Worm (Caenorhabditis elegans): ENCODE data around the gene C17C3.11.

The C17C3.11 gene

ce11 chrII:5547442-5547894 lies 9.8 kb downstream of the C17C3.11 start, which contains the start of gene acdh-2:
acdh-2 (minus strand) TSS chrII:5547492.
- TF ChIP-seq ceh-13 (GFP tag; optimal IDR thresholded peaks at IDR 0.05) (no peak), B0310.2 (tag; optimal IDR thresholded peaks at IDR 0.05) (no peak), F13C5.2 (tag; optimal IDR thresholded peaks at IDR 0.05) (no peak), ets-7 (tag; optimal IDR thresholded peaks at IDR 0.05) (no peak), flt-1 (GFP tag; IDR thresholded peaks at IDR 0.05) (no peak), hmg-4 (GFP tag; optimal IDR thresholded peaks at IDR 0.05) (no peak), hnd-1 (tag; optimal IDR thresholded peaks at IDR 0.05) (no peak), ceh-36 (tag; optimal IDR thresholded peaks at IDR 0.05) (no peak), tra-4 (tag; optimal IDR thresholded peaks at IDR 0.05) (no peak), hmbx-1 (tag; optimal IDR thresholded peaks at IDR 0.05) (no peak), tbx-37 (GFP tag; conservative IDR thresholded peaks at IDR 0.05) (no peak), scrt-1 (GFP tag; IDR thresholded peaks at IDR 0.05) (no peak), sea-1 (GFP tag; conservative IDR thresholded peaks at IDR 0.05) (no peak), aly-1 (tag; optimal IDR thresholded peaks at IDR 0.05) (no peak), pes-1 (GFP tag; IDR thresholded peaks at IDR 0.05) (no peak), ama-1 (optimal IDR thresholded peaks at IDR 0.05) (no peak), tbx-11 (GFP tag; IDR thresholded peaks at IDR 0.05) (no peak)

ce11 chrII:5549746-5550145 lies 12.1 kb downstream of the C17C3.11 start, which contains the start of gene C17C3.6:
C17C3.6 (plus strand) TSS chrII:5550046.
- TF ChIP-seq tbx-11 (GFP tag; IDR thresholded peaks at IDR 0.05) = no peak
- TF ChIP-seq flt-1 (GFP tag; IDR thresholded peaks at IDR 0.05) = no peak
- no peak for TF ChIP-seq scrt-1 (GFP tag; IDR thresholded peaks at IDR 0.05)
- TF ChIP-seq hnd-1 (tag; optimal IDR thresholded peaks at IDR 0.05) = no peak
- TF ChIP-seq aly-1 (tag; optimal IDR thresholded peaks at IDR 0.05) = no peak
- TF ChIP-seq sea-1 (GFP tag; conservative IDR thresholded peaks at IDR 0.05) = no peak
- no peak for TF ChIP-seq ceh-36 (tag; optimal IDR thresholded peaks at IDR 0.05)
- no peak for TF ChIP-seq hmg-4 (GFP tag; optimal IDR thresholded peaks at IDR 0.05)
- no peak for TF ChIP-seq ceh-13 (GFP tag; optimal IDR thresholded peaks at IDR 0.05)
- TF ChIP-seq ets-7 (tag; optimal IDR thresholded peaks at IDR 0.05) = no peak
- no peak for TF ChIP-seq tbx-37 (GFP tag; conservative IDR thresholded peaks at IDR 0.05)
- no peak for TF ChIP-seq B0310.2 (tag; optimal IDR thresholded peaks at IDR 0.05)
- no peak for TF ChIP-seq F13C5.2 (tag; optimal IDR thresholded peaks at IDR 0.05)
- no peak for TF ChIP-seq pes-1 (GFP tag; IDR thresholded peaks at IDR 0.05)
- TF ChIP-seq hmbx-1 (tag; optimal IDR thresholded peaks at IDR 0.05) = no peak

DNA sequence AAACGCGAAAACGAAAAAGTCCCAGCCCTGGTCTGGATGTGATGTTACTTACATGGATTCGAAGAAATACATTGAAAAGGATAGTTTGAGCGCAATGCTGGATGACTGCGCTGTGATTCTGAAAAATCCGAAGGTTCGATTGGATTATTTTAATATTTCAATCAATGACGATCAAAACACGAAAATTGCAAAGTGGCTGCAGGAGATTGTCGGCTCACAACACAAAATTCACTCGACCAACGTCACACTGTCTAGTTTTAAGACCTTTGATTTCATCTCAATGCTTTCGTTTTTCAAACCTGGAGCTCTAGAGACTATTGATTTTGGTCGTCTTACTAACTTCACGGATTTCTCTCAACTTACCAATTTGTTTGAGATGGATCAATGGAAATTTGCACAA lies 13.9 kb downstream of the C17C3.11 start, which contains the start of gene C17C3.5:
Gene C17C3.5 (plus strand): TSS at position 301 of the 400 bp plus-strand sequence.
- TF ChIP-seq sea-1 (GFP tag; conservative IDR thresholded peaks at IDR 0.05) (no peak), F13C5.2 (tag; optimal IDR thresholded peaks at IDR 0.05) (no peak), tra-4 (tag; optimal IDR thresholded peaks at IDR 0.05) (no peak), ceh-36 (tag; optimal IDR thresholded peaks at IDR 0.05) (no peak), hmg-4 (GFP tag; optimal IDR thresholded peaks at IDR 0.05) (no peak), flt-1 (GFP tag; IDR thresholded peaks at IDR 0.05) (no peak), pes-1 (GFP tag; IDR thresholded peaks at IDR 0.05) (no peak), scrt-1 (GFP tag; IDR thresholded peaks at IDR 0.05) (no peak), ets-7 (tag; optimal IDR thresholded peaks at IDR 0.05) (no peak), tbx-11 (GFP tag; IDR thresholded peaks at IDR 0.05) (no peak), aly-1 (tag; optimal IDR thresholded peaks at IDR 0.05) (no peak)

- TF ChIP-seq flt-1 (GFP tag; IDR thresholded peaks at IDR 0.05) (no peak), scrt-1 (GFP tag; IDR thresholded peaks at IDR 0.05) (no peak), tra-4 (tag; optimal IDR thresholded peaks at IDR 0.05) (no peak), aly-1 (tag; optimal IDR thresholded peaks at IDR 0.05) (no peak)
These were observed 15.9 kb downstream of the C17C3.11 start for ce11 chrII:5553531-5553930.

DNA sequence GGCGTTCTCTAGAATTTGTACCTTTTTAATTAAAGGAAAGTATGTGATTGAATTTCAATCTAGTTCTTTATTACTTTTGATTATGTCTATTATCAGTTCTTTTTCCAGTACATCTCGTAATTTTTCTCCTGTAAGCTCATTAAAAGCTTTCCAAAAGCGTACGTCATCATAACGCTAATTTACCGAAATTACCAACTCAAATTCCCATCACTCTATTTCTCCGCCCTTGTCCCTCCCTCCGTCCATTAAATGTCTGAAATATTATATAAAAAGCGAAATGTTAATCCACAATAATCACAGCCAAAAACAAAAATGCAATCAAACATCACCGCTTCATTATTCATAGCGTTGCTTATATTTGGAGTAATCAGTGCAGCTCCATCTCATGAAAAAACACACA lies 16.7 kb downstream of the C17C3.11 start, which contains the start of gene ins-12:
Gene ins-12 (plus strand): TSS at position 301 of the 400 bp plus-strand sequence.
- no peak for TF ChIP-seq tbx-11 (GFP tag; IDR thresholded peaks at IDR 0.05)
- TF ChIP-seq tbx-37 (GFP tag; conservative IDR thresholded peaks at IDR 0.05) = no peak
- no peak for TF ChIP-seq hmg-4 (GFP tag; optimal IDR thresholded peaks at IDR 0.05)
- no peak for TF ChIP-seq F13C5.2 (tag; optimal IDR thresholded peaks at IDR 0.05)
- TF ChIP-seq ets-7 (tag; optimal IDR thresholded peaks at IDR 0.05) = no peak
- TF ChIP-seq hmbx-1 (tag; optimal IDR thresholded peaks at IDR 0.05) = no peak

DNA sequence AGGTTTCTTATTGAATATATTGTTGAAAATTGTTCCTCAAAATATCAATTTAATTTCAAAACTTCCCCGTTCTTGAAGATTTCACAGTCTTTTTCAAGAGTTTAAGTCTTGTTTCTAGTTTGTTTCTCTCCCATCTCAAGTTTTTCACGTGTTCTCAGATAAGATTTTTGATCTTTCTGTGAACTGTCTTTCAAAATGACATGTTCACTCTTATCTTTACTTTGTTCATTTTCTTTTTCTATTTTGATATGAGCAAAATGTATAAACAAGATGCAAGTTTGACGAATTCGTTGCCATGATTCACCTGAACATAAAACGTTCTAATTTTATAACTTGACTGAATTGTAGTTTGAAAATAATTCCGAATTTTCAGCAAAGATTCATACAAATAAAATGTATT lies 17.2 kb downstream of the C17C3.11 start:
- TF ChIP-seq pes-1 (GFP tag; IDR thresholded peaks at IDR 0.05) (no peak), ceh-36 (tag; optimal IDR thresholded peaks at IDR 0.05) (no peak), tbx-11 (GFP tag; IDR thresholded peaks at IDR 0.05) (no peak), B0310.2 (tag; optimal IDR thresholded peaks at IDR 0.05) (no peak), hmg-4 (GFP tag; optimal IDR thresholded peaks at IDR 0.05) (no peak), ets-7 (tag; optimal IDR thresholded peaks at IDR 0.05) (no peak), flt-1 (GFP tag; IDR thresholded peaks at IDR 0.05) (no peak), hnd-1 (tag; optimal IDR thresholded peaks at IDR 0.05) (no peak), sea-1 (GFP tag; conservative IDR thresholded peaks at IDR 0.05) (no peak), F13C5.2 (tag; optimal IDR thresholded peaks at IDR 0.05) (no peak), ama-1 (optimal IDR thresholded peaks at IDR 0.05) (no peak), aly-1 (tag; optimal IDR thresholded peaks at IDR 0.05) (no peak)

ce11 chrII:5555522-5555921 lies 17.9 kb downstream of the C17C3.11 start:
- TF ChIP-seq scrt-1 (GFP tag; IDR thresholded peaks at IDR 0.05) (no peak), tra-4 (tag; optimal IDR thresholded peaks at IDR 0.05) (no peak), ama-1 (optimal IDR thresholded peaks at IDR 0.05) (no peak), tbx-11 (GFP tag; IDR thresholded peaks at IDR 0.05) (no peak)

DNA sequence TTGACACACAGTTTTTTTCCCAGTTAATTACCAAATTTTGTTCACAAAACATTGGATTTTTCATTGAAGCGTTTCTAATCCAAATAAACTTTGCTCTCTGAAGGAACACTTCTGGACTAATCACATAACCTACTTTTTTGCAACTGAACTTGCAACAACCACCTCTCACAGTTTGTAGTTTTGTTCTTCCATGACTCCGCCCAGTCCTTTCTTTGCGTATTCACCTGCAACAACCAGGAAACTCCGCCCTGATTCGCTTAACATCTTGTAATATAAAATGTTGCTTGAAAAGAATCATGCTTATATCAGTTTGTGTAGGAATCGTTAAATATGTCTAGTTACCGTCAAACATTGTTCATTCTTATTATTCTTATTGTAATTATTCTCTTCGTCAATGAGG lies 18.8 kb downstream of the C17C3.11 start, which contains the start of gene ins-11:
Gene ins-11 (plus strand): TSS at position 301 of the 400 bp plus-strand sequence.
- TF ChIP-seq hmbx-1 (tag; optimal IDR thresholded peaks at IDR 0.05) = no peak
- no peak for TF ChIP-seq ceh-13 (GFP tag; optimal IDR thresholded peaks at IDR 0.05)
- TF ChIP-seq scrt-1 (GFP tag; IDR thresholded peaks at IDR 0.05) = no peak
- no peak for TF ChIP-seq F13C5.2 (tag; optimal IDR thresholded peaks at IDR 0.05)
- no peak for TF ChIP-seq ets-7 (tag; optimal IDR thresholded peaks at IDR 0.05)
- TF ChIP-seq B0310.2 (tag; optimal IDR thresholded peaks at IDR 0.05) = no peak
- TF ChIP-seq aly-1 (tag; optimal IDR thresholded peaks at IDR 0.05) = no peak
- TF ChIP-seq pes-1 (GFP tag; IDR thresholded peaks at IDR 0.05) = no peak
- no peak for TF ChIP-seq tbx-37 (GFP tag; conservative IDR thresholded peaks at IDR 0.05)
- TF ChIP-seq flt-1 (GFP tag; IDR thresholded peaks at IDR 0.05) = no peak
- no peak for TF ChIP-seq hmg-4 (GFP tag; optimal IDR thresholded peaks at IDR 0.05)
- no peak for TF ChIP-seq ama-1 (optimal IDR thresholded peaks at IDR 0.05)
- no peak for TF ChIP-seq sea-1 (GFP tag; conservative IDR thresholded peaks at IDR 0.05)
- TF ChIP-seq tbx-11 (GFP tag; IDR thresholded peaks at IDR 0.05) = no peak
- no peak for TF ChIP-seq ceh-36 (tag; optimal IDR thresholded peaks at IDR 0.05)
- no peak for TF ChIP-seq hnd-1 (tag; optimal IDR thresholded peaks at IDR 0.05)
- TF ChIP-seq tra-4 (tag; optimal IDR thresholded peaks at IDR 0.05) = no peak

Measured in whole organism, early embryonic.